Fruit fly (Drosophila melanogaster) S2 (cell line): Measurements from ENCODE around the gene tplus3a.

Experiments used
- CG8478 ChIP-seq: fragments of >200 bp; optimal IDR thresholded peaks from 2 replicates; lab custom pipeline; 2018
- CTCF ChIP-seq, 2 experiments: fragments of >200 bp; optimal IDR thresholded peaks; 2 replicates each; lab custom pipeline; 2018

dm6 chr2L:22036877-22037276 lies 34.1 kb upstream of the tplus3a start:
- TF ChIP-seq CTCF (optimal IDR thresholded peaks at IDR 0.05; lab: Kevin White, UChicago) (no peak), CG8478 (no peak)
